Fruit fly (Drosophila melanogaster) whole organism, embryonic: ENCODE results near the gene CG34002.

Experiments used
- Atf3 ChIP-seq: fragments of 200-800 bp; sonication (Bioruptor generic); optimal IDR thresholded peaks from 3 replicates; lab custom pipeline; 2016; ENCODE audit warnings: missing biosample characterization, missing genetic modification characterization
- Bdp1 ChIP-seq: fragments of 200-800 bp; sonication (Bioruptor generic); optimal IDR thresholded peaks from 3 replicates; lab custom pipeline; 2016; ENCODE audit warnings: missing biosample characterization, missing genetic modification characterization
- C15 ChIP-seq: fragments of 200-800 bp; sonication (Bioruptor generic); IDR thresholded peaks from 3 replicates; pipeline ENCODE4 v1.3.6; 2022; ENCODE audit warnings: missing biosample characterization, missing genetic modification characterization
- CG11560 ChIP-seq: fragments of 200-800 bp; sonication (Bioruptor generic); IDR thresholded peaks from 3 replicates; pipeline ENCODE4 v1.3.6; 2022; ENCODE audit warnings: missing biosample characterization, missing genetic modification characterization
- CG15514 ChIP-seq: fragments of 200-800 bp; sonication (Bioruptor generic); optimal IDR thresholded peaks from 3 replicates; lab custom pipeline; 2017; ENCODE audit warnings: missing biosample characterization, missing genetic modification characterization, mild to moderate bottlenecking, moderate library complexity, missing genetic modification reagents
- CG15601 ChIP-seq: fragments of 200-800 bp; sonication (Bioruptor generic); optimal IDR thresholded peaks from 3 replicates; lab custom pipeline; 2019; ENCODE audit warnings: missing biosample characterization, mild to moderate bottlenecking, missing genetic modification characterization, moderate library complexity
- CG17359 ChIP-seq: fragments of 200-800 bp; sonication (Bioruptor generic); optimal IDR thresholded peaks from 3 replicates; lab custom pipeline; 2018; ENCODE audit warnings: missing biosample characterization, mild to moderate bottlenecking, missing genetic modification characterization, moderate library complexity
- CG17829 ChIP-seq: fragments of 200-800 bp; optimal IDR thresholded peaks from 2 replicates; lab custom pipeline; 2019; ENCODE audit warnings: missing biosample characterization, mild to moderate bottlenecking, missing genetic modification characterization, moderate library complexity
- CG18476 ChIP-seq: fragments of 200-800 bp; sonication (Bioruptor generic); optimal IDR thresholded peaks from 2 replicates; lab custom pipeline; 2016; ENCODE audit warnings: missing biosample characterization, mild to moderate bottlenecking, missing genetic modification characterization
- CG2889 ChIP-seq: fragments of 200-800 bp; sonication (Bioruptor generic); IDR thresholded peaks from 3 replicates; pipeline ENCODE4 v1.3.6; 2022; ENCODE audit warnings: missing biosample characterization, missing genetic modification characterization
- CG31365 ChIP-seq: fragments of 200-800 bp; sonication (Bioruptor generic); optimal IDR thresholded peaks from 2 replicates; lab custom pipeline; 2018; ENCODE audit warnings: missing biosample characterization, mild to moderate bottlenecking, missing genetic modification characterization
- CG33213 ChIP-seq: fragments of 200-800 bp; sonication (Bioruptor generic); optimal IDR thresholded peaks from 3 replicates; lab custom pipeline; 2016; ENCODE audit warnings: missing biosample characterization, missing genetic modification characterization
- CG34376 ChIP-seq: fragments of 200-800 bp; sonication (Bioruptor generic); optimal IDR thresholded peaks from 2 replicates; lab custom pipeline; 2018; ENCODE audit warnings: missing biosample characterization, mild to moderate bottlenecking, missing genetic modification characterization
- CG6683 ChIP-seq: fragments of 200-800 bp; sonication (Bioruptor generic); optimal IDR thresholded peaks from 2 replicates; lab custom pipeline; 2017; ENCODE audit warnings: missing biosample characterization, mild to moderate bottlenecking, missing genetic modification characterization, missing genetic modification reagents
- CG7556 ChIP-seq: fragments of 200-800 bp; sonication (Bioruptor generic); optimal IDR thresholded peaks from 2 replicates; lab custom pipeline; 2017; ENCODE audit warnings: missing biosample characterization, mild to moderate bottlenecking, missing genetic modification characterization
- CG8290 ChIP-seq, 3 experiments: fragments of 200-800 bp; sonication (Bioruptor generic); optimal IDR thresholded peaks; 2 replicates each; lab custom pipeline; 2016 to 2019; ENCODE audit warnings: missing biosample characterization in 3 of 3, missing genetic modification characterization in 3 of 3, mild to moderate bottlenecking in 2 of 3, moderate library complexity in 1 of 3
- CG8388 ChIP-seq: fragments of 200-800 bp; sonication (Bioruptor generic); optimal IDR thresholded peaks from 2 replicates; lab custom pipeline; 2019; ENCODE audit warnings: missing biosample characterization, mild to moderate bottlenecking, missing genetic modification characterization, moderate library complexity
- CG8944 ChIP-seq: fragments of 200-800 bp; sonication (Bioruptor generic); optimal IDR thresholded peaks from 3 replicates; lab custom pipeline; 2016; ENCODE audit warnings: missing biosample characterization, missing genetic modification characterization
- CG9609 ChIP-seq: fragments of 200-800 bp; sonication (Bioruptor generic); optimal IDR thresholded peaks from 3 replicates; lab custom pipeline; 2016; ENCODE audit warnings: missing biosample characterization, missing genetic modification characterization
- CoRest ChIP-seq: fragments of 200-800 bp; sonication (Bioruptor generic); optimal IDR thresholded peaks from 3 replicates; lab custom pipeline; 2018; ENCODE audit warnings: missing biosample characterization, mild to moderate bottlenecking, missing genetic modification characterization, moderate library complexity
- Dad ChIP-seq: fragments of 200-800 bp; sonication (Bioruptor generic); optimal IDR thresholded peaks from 3 replicates; lab custom pipeline; 2016; ENCODE audit warnings: missing biosample characterization, missing genetic modification characterization
- Deaf1 ChIP-seq: fragments of 200-800 bp; optimal IDR thresholded peaks from 3 replicates; lab custom pipeline; 2019; ENCODE audit warnings: missing biosample characterization, mild to moderate bottlenecking, missing genetic modification characterization, moderate library complexity
- Dfd ChIP-seq, 2 experiments: fragments of >200 bp; optimal IDR thresholded peaks; 2 replicates each; lab custom pipeline; 2017; ENCODE audit warnings: missing biosample characterization in 2 of 2, missing genetic modification characterization in 2 of 2
- Doc2 ChIP-seq: fragments of 200-800 bp; sonication (Bioruptor generic); IDR thresholded peaks from 2 replicates; pipeline ENCODE4 v1.3.6; 2022; ENCODE audit warnings: missing biosample characterization, missing genetic modification characterization
- Fer3 ChIP-seq: fragments of 200-800 bp; sonication (Bioruptor generic); optimal IDR thresholded peaks from 2 replicates; lab custom pipeline; 2018; ENCODE audit warnings: missing biosample characterization, mild to moderate bottlenecking, missing genetic modification characterization, moderate library complexity
- GATAe ChIP-seq: fragments of 200-800 bp; sonication (Bioruptor generic); conservative IDR thresholded peaks from 2 replicates; pipeline ENCODE4 v1.3.6; 2022; ENCODE audit warnings: missing biosample characterization, missing genetic modification characterization
- Hey ChIP-seq: fragments of 200-800 bp; sonication (Bioruptor generic); optimal IDR thresholded peaks from 3 replicates; lab custom pipeline; 2018; ENCODE audit warnings: missing biosample characterization, mild to moderate bottlenecking, missing genetic modification characterization
- Hr51 ChIP-seq, 2 experiments: fragments of 200-800 bp; sonication (Bioruptor generic); optimal IDR thresholded peaks; 2 replicates in 1 of 2; 3 replicates in 1 of 2; lab custom pipeline; 2016 to 2018; ENCODE audit warnings: missing biosample characterization in 2 of 2, missing genetic modification characterization in 2 of 2, mild to moderate bottlenecking in 1 of 2, moderate library complexity in 1 of 2
- Jarid2 ChIP-seq: fragments of 200-800 bp; sonication (Bioruptor generic); optimal IDR thresholded peaks from 3 replicates; lab custom pipeline; 2017; ENCODE audit warnings: mild to moderate bottlenecking, missing biosample characterization, missing genetic modification reagents, missing genetic modification characterization
- NFAT ChIP-seq: fragments of 200-800 bp; sonication (Bioruptor generic); IDR thresholded peaks from 2 replicates; pipeline ENCODE4 v1.3.6; 2022; ENCODE audit warnings: missing biosample characterization, missing genetic modification characterization
- ab ChIP-seq: fragments of 200-800 bp; sonication (Bioruptor generic); optimal IDR thresholded peaks from 2 replicates; lab custom pipeline; 2016; ENCODE audit warnings: missing biosample characterization, missing genetic modification characterization
- ap ChIP-seq: fragments of 200-800 bp; sonication (Bioruptor generic); IDR thresholded peaks from 2 replicates; pipeline ENCODE4 v1.3.6; 2022; ENCODE audit warnings: missing biosample characterization, missing genetic modification characterization
- cg ChIP-seq: fragments of 200-800 bp; sonication (Bioruptor generic); optimal IDR thresholded peaks from 3 replicates; lab custom pipeline; 2019; ENCODE audit warnings: missing biosample characterization, mild to moderate bottlenecking, missing genetic modification characterization, moderate library complexity
- chinmo ChIP-seq: fragments of 200-800 bp; sonication (Bioruptor generic); IDR thresholded peaks from 4 replicates; pipeline ENCODE4 v1.3.6; 2022; ENCODE audit warnings: missing biosample characterization, missing genetic modification characterization; ENCODE audit not compliant: partially characterized antibody
- crp ChIP-seq, 2 experiments: fragments of 200-800 bp; sonication (Bioruptor generic); optimal IDR thresholded peaks; 2 replicates in 1 of 2; 3 replicates in 1 of 2; lab custom pipeline; 2017; ENCODE audit warnings: missing biosample characterization in 2 of 2, missing genetic modification characterization in 2 of 2, mild to moderate bottlenecking in 1 of 2, moderate library complexity in 1 of 2
- dysf ChIP-seq: fragments of 200-800 bp; sonication (Bioruptor generic); IDR thresholded peaks from 3 replicates; pipeline ENCODE4 v1.3.6; 2022; ENCODE audit warnings: missing biosample characterization, missing genetic modification characterization
- exex ChIP-seq: fragments of 200-800 bp; sonication (Bioruptor generic); optimal IDR thresholded peaks from 4 replicates; lab custom pipeline; 2018; ENCODE audit warnings: missing biosample characterization, mild to moderate bottlenecking, missing genetic modification characterization, moderate library complexity
- gem ChIP-seq: fragments of 200-800 bp; sonication (Bioruptor generic); optimal IDR thresholded peaks from 2 replicates; lab custom pipeline; 2019; ENCODE audit warnings: missing biosample characterization, mild to moderate bottlenecking, missing genetic modification characterization, moderate library complexity
- ham ChIP-seq: fragments of 200-800 bp; sonication (Bioruptor generic); IDR thresholded peaks from 2 replicates; pipeline ENCODE4 v1.3.6; 2022; ENCODE audit warnings: missing biosample characterization, missing genetic modification characterization
- hth ChIP-seq: fragments of >200 bp; optimal IDR thresholded peaks from 2 replicates; lab custom pipeline; 2017; ENCODE audit warnings: inconsistent platforms
- lmd ChIP-seq: fragments of 200-800 bp; sonication (Bioruptor generic); IDR thresholded peaks from 2 replicates; pipeline ENCODE4 v1.3.6; 2022; ENCODE audit warnings: missing biosample characterization, missing genetic modification characterization
- nau ChIP-seq: fragments of 200-800 bp; sonication (Bioruptor generic); optimal IDR thresholded peaks from 3 replicates; lab custom pipeline; 2017; ENCODE audit warnings: missing biosample characterization, mild to moderate bottlenecking, missing genetic modification characterization, missing genetic modification reagents
- pan ChIP-seq, 4 experiments: fragments of >200 bp in 3 of 4; fragments of 200-800 bp in 1 of 4; sonication (Bioruptor generic) in 1 of 4; optimal IDR thresholded peaks in 3 of 4; IDR thresholded peaks in 1 of 4; 2 replicates each; pipeline versions ENCODE4 v1.3.6 to Lab custom; 2017 to 2022; ENCODE audit warnings: missing biosample characterization in 2 of 4, missing genetic modification characterization in 2 of 4, mixed read lengths in 1 of 4
- trh ChIP-seq: fragments of 200-800 bp; sonication (Bioruptor generic); optimal IDR thresholded peaks from 2 replicates; lab custom pipeline; 2016; ENCODE audit warnings: missing biosample characterization, missing genetic modification characterization
- twi ChIP-seq: fragments of 200-800 bp; optimal IDR thresholded peaks from 2 replicates; lab custom pipeline; 2019; ENCODE audit warnings: missing biosample characterization, mild to moderate bottlenecking, missing genetic modification characterization, moderate library complexity
- wdn ChIP-seq: fragments of 200-800 bp; sonication (Bioruptor generic); IDR thresholded peaks from 2 replicates; pipeline ENCODE4 v1.3.6; 2022; ENCODE audit warnings: missing biosample characterization, missing genetic modification characterization
- wek ChIP-seq: fragments of 200-800 bp; sonication (Bioruptor generic); optimal IDR thresholded peaks from 3 replicates; lab custom pipeline; 2018; ENCODE audit warnings: missing biosample characterization, mild to moderate bottlenecking, missing genetic modification characterization, moderate library complexity
- zfh2 ChIP-seq: fragments of 200-800 bp; sonication (Bioruptor generic); optimal IDR thresholded peaks from 2 replicates; lab custom pipeline; 2016; ENCODE audit warnings: missing biosample characterization, missing genetic modification characterization

CG34002 gene

DNA sequence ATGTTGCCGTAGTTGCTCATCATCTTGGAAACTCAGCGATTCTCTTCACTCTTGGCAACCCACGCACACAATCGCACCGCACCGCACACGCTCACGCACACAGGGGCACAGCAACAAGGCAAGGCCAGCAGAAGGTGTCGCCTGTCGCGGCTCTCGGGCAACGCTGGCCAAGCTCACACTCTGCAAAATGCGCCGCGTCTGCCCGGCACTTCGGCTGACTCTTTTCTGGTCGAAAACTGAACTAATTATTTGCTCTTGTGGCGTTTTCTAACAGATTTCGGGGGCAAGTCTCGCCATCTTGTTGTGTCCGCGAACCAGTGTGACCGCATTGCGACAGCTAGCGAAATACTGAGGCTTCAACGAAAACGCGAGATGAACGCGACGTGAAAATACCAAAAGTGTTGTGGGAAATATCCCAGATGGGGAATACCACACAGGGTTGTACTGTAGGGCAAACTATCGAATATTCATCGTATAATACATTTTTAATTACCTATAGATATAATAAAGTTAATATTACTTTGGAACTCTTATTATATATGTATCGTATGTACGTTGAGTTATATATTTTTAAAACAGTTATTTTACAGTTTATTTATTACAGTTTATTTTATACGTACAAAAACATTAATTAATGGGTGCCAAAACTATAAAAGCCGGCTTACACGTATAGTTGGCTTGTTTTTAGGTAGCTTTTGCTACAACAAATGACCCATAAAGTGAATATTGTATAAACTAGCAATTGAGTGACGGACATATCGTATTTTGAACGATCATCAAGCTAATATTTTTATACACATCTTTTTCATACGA lies 11.9 kb upstream of the CG34002 start, which contains the start of the genes MED19 and CG7430 (continued):
- peak in 1 of 2 experiments; percentile 34 for TF ChIP-seq crp (GFP tag; optimal IDR thresholded peaks at IDR 0.05; lab: Kevin White, UChicago)
- TF ChIP-seq Dfd (GFP tag; optimal IDR thresholded peaks at IDR 0.05; lab: Kevin White, UChicago): no peak
- no peak for TF ChIP-seq ham (GFP tag; lab: Robert Waterston, UW)
- peak; percentile 45 for TF ChIP-seq CG33213
- peak; percentile 48 for TF ChIP-seq CG15514 (GFP tag; lab: Kevin White, UChicago)
- no peak for TF ChIP-seq Hr51 (GFP tag; optimal IDR thresholded peaks at IDR 0.05; lab: Kevin White, UChicago)
- TF ChIP-seq CG8388: no peak
- TF ChIP-seq Doc2 (GFP tag; lab: Robert Waterston, UW): no peak
- no peak for TF ChIP-seq dysf (GFP tag; lab: Robert Waterston, UW)
- TF ChIP-seq cg (GFP tag; lab: Kevin White, UChicago): peak; percentile 95
- no peak for TF ChIP-seq CG7556 (GFP tag; lab: Kevin White, UChicago)
- peak; percentile 16 for TF ChIP-seq wek (GFP tag; lab: Kevin White, UChicago)
- no peak for TF ChIP-seq gem
- no peak for TF ChIP-seq zfh2 (GFP tag; lab: Kevin White, UChicago)
- no peak for TF ChIP-seq twi (tag; lab: Kevin White, UChicago)
- peak; percentile 12 for TF ChIP-seq CG17359
- TF ChIP-seq wdn (GFP tag; lab: Robert Waterston, UW): no peak
- no peak for TF ChIP-seq CG2889 (GFP tag; lab: Robert Waterston, UW)
- no peak for TF ChIP-seq trh (GFP tag; lab: Kevin White, UChicago)
- no peak for TF ChIP-seq CG6683 (GFP tag; lab: Kevin White, UChicago)
- no peak for TF ChIP-seq lmd
- TF ChIP-seq ab: no peak
- TF ChIP-seq CG15601 (tag; lab: Kevin White, UChicago): no peak
- TF ChIP-seq Bdp1 (GFP tag; lab: Kevin White, UChicago): no peak
- no peak for TF ChIP-seq CG18476 (GFP tag; lab: Kevin White, UChicago)
- no peak for TF ChIP-seq ap
- TF ChIP-seq Jarid2 (GFP tag; lab: Kevin White, UChicago): peak; percentile 84
- peak; percentile 50 for TF ChIP-seq CG34376 (GFP tag; lab: Kevin White, UChicago)
- no peak for TF ChIP-seq nau (GFP tag; lab: Kevin White, UChicago)
- no peak for TF ChIP-seq C15 (GFP tag; lab: Robert Waterston, UW)
- TF ChIP-seq CG17829 (tag; lab: Kevin White, UChicago): peak; percentile 29
- TF ChIP-seq CG8944 (GFP tag; lab: Kevin White, UChicago): no peak
- no peak for TF ChIP-seq GATAe (GFP tag; lab: Robert Waterston, UW)
- no peak for TF ChIP-seq Atf3 (GFP tag; lab: Kevin White, UChicago)
- peak; percentile 2 for TF ChIP-seq Dad (GFP tag; lab: Kevin White, UChicago)
- no peak for TF ChIP-seq pan (optimal IDR thresholded peaks at IDR 0.05; lab: Kevin White, UChicago)
- no peak for TF ChIP-seq pan (GFP tag; optimal IDR thresholded peaks at IDR 0.05 in 1 of 2, IDR thresholded peaks at IDR 0.05 in 1 of 2)
- no peak for TF ChIP-seq CG9609 (GFP tag; lab: Kevin White, UChicago)
- TF ChIP-seq CG11560 (tag; lab: Robert Waterston, UW): peak; percentile 94
- TF ChIP-seq Deaf1 (tag; lab: Kevin White, UChicago): no peak
- TF ChIP-seq Fer3: no peak
- peak; percentile 55 for TF ChIP-seq NFAT (GFP tag; lab: Robert Waterston, UW)
- TF ChIP-seq chinmo: 0 out of 4 replicates have a peak, but pooled peaks have one; percentile 32
- no peak for TF ChIP-seq hth (lab: Kevin White, UChicago)
- TF ChIP-seq exex (tag; lab: Kevin White, UChicago): no peak
- peak; percentile 46 for TF ChIP-seq CoRest
- TF ChIP-seq Hey (tag; lab: Kevin White, UChicago): no peak
- TF ChIP-seq CG8290 (GFP tag; optimal IDR thresholded peaks at IDR 0.05; lab: Kevin White, UChicago): peak; percentile 11
- TF ChIP-seq CG8290 (tag; optimal IDR thresholded peaks at IDR 0.05; lab: Kevin White, UChicago): peak in 1 of 2 experiments; percentile 68
- no peak for TF ChIP-seq CG31365 (tag; lab: Kevin White, UChicago)
